Comparison of ENCODE assay signal across 3 worm cellular contexts in genomic region chrII:11879784-11880183, ce11.
TF ChIP-seq lines count a peak whose summit lies in the region.

No protein-coding gene starts in this region.

TF ChIP-seq in whole organism, L4 larva, 104 proteins besides CTCF, POLR2A, EP300 and RAD21:
- TF ChIP-seq set-16 (GFP tag; IDR thresholded peaks at IDR 0.05; lab: Robert Waterston, UW) (peak; percentile 80), tra-1 (GFP tag; IDR thresholded peaks at IDR 0.05; lab: Robert Waterston, UW) (0 out of 2 replicates have a peak, but pooled peaks have one; percentile 8), R02D3.7 (tag; optimal IDR thresholded peaks at IDR 0.05; lab: Kevin White, UChicago) (no peak), ceh-20 (GFP tag; IDR thresholded peaks at IDR 0.05; lab: Robert Waterston, UW) (no peak), snpc-4 (tag; optimal IDR thresholded peaks at IDR 0.05; lab: Kevin White, UChicago) (no peak), zfp-2 (tag; optimal IDR thresholded peaks at IDR 0.05; lab: Kevin White, UChicago) (no peak), aly-2 (tag; optimal IDR thresholded peaks at IDR 0.05; lab: Kevin White, UChicago) (peak; percentile 88), nhr-77 (tag; optimal IDR thresholded peaks at IDR 0.05; lab: Kevin White, UChicago) (no peak), Y48G9A.11 (GFP tag; IDR thresholded peaks at IDR 0.05; lab: Robert Waterston, UW) (no peak), ctbp-1 (GFP tag; IDR thresholded peaks at IDR 0.05; lab: Robert Waterston, UW) (no peak), tag-97 (GFP tag; IDR thresholded peaks at IDR 0.05; lab: Robert Waterston, UW) (no peak), Y105C5A.15 (GFP tag; IDR thresholded peaks at IDR 0.05; lab: Robert Waterston, UW) (no peak), unc-130 (GFP tag; optimal IDR thresholded peaks at IDR 0.05; lab: Kevin White, UChicago) (no peak), Y75B8A.6 (GFP tag; IDR thresholded peaks at IDR 0.05; lab: Robert Waterston, UW) (no peak), daf-12 (tag; optimal IDR thresholded peaks at IDR 0.05; lab: Kevin White, UChicago) (no peak), zip-2 (tag; optimal IDR thresholded peaks at IDR 0.05; lab: Kevin White, UChicago) (no peak), saeg-2 (GFP tag; IDR thresholded peaks at IDR 0.05; lab: Robert Waterston, UW) (no peak), spr-3 (GFP tag; optimal IDR thresholded peaks at IDR 0.05; lab: Kevin White, UChicago) (no peak), D1046.2 (GFP tag; IDR thresholded peaks at IDR 0.05; lab: Robert Waterston, UW) (no peak), F44E2.7 (GFP tag; IDR thresholded peaks at IDR 0.05; lab: Robert Waterston, UW) (no peak), daf-16 (GFP tag; optimal IDR thresholded peaks at IDR 0.05; lab: Kevin White, UChicago) (no peak), daf-16 (tag; optimal IDR thresholded peaks at IDR 0.05; lab: Kevin White, UChicago) (no peak), madf-5 (GFP tag; IDR thresholded peaks at IDR 0.05; lab: Robert Waterston, UW) (no peak), nhr-76 (tag; optimal IDR thresholded peaks at IDR 0.05; lab: Kevin White, UChicago) (no peak), unc-62 (GFP tag; optimal IDR thresholded peaks at IDR 0.05 in 1 of 2; lab: Kevin White, UChicago) (peak in 1 of 2 experiments; percentile 22), unc-62 (tag; optimal IDR thresholded peaks at IDR 0.05; lab: Kevin White, UChicago) (no peak), jun-1 (tag; optimal IDR thresholded peaks at IDR 0.05; lab: Kevin White, UChicago) (no peak), fkh-10 (GFP tag; optimal IDR thresholded peaks at IDR 0.05; lab: Kevin White, UChicago) (no peak), mdt-29 (GFP tag; IDR thresholded peaks at IDR 0.05; lab: Robert Waterston, UW) (no peak), ceh-32 (tag; optimal IDR thresholded peaks at IDR 0.05; lab: Kevin White, UChicago; ENCODE audit: poor library complexity) (no peak), rbr-2 (tag; optimal IDR thresholded peaks at IDR 0.05; lab: Kevin White, UChicago) (no peak), lin-39 (tag; optimal IDR thresholded peaks at IDR 0.05; lab: Kevin White, UChicago) (no peak), sdz-12 (GFP tag; optimal IDR thresholded peaks at IDR 0.05; lab: Kevin White, UChicago) (no peak)
TF ChIP-seq in whole organism, L4 larva: peak in this region for 4.

TF ChIP-seq in whole organism, early embryonic, 17 proteins besides CTCF, POLR2A, EP300 and RAD21:
- TF ChIP-seq sea-1 (GFP tag; conservative IDR thresholded peaks at IDR 0.05; lab: Robert Waterston, UW) (0 out of 2 replicates have a peak, but pooled peaks have one; percentile 8), tbx-37 (GFP tag; conservative IDR thresholded peaks at IDR 0.05; lab: Robert Waterston, UW) (no peak), ama-1 (optimal IDR thresholded peaks at IDR 0.05; lab: Kevin White, UChicago) (no peak), ceh-36 (tag; optimal IDR thresholded peaks at IDR 0.05; lab: Kevin White, UChicago) (peak; percentile 8), F13C5.2 (tag; optimal IDR thresholded peaks at IDR 0.05; lab: Kevin White, UChicago) (no peak), ceh-13 (GFP tag; optimal IDR thresholded peaks at IDR 0.05; lab: Kevin White, UChicago) (no peak), tra-4 (tag; optimal IDR thresholded peaks at IDR 0.05; lab: Kevin White, UChicago) (no peak), flt-1 (GFP tag; IDR thresholded peaks at IDR 0.05; lab: Robert Waterston, UW) (no peak)

TF ChIP-seq in whole organism, young adult, 124 proteins besides CTCF, POLR2A, EP300 and RAD21:
- TF ChIP-seq zfh-2 (GFP tag; conservative IDR thresholded peaks at IDR 0.05; lab: Robert Waterston, UW) (peak; percentile 80), egrh-3 (GFP tag; IDR thresholded peaks at IDR 0.05; lab: Robert Waterston, UW) (peak; percentile 67), attf-6 (GFP tag; IDR thresholded peaks at IDR 0.05; lab: Robert Waterston, UW) (no peak)
